Worm (Caenorhabditis elegans) whole organism, L3 larva: ENCODE data around the gene Y48B6A.5.

Source experiments
- nhr-23 ChIP-seq: fragments of 150-350 bp; optimal IDR thresholded peaks from 2 replicates; lab custom pipeline; 2014; ENCODE audit warnings: missing biosample characterization, missing genetic modification reagents, missing genetic modification characterization
- skn-1 ChIP-seq: fragments of 150-350 bp; optimal IDR thresholded peaks from 2 replicates; lab custom pipeline; 2014; ENCODE audit warnings: missing biosample characterization, missing genetic modification characterization

DNA sequence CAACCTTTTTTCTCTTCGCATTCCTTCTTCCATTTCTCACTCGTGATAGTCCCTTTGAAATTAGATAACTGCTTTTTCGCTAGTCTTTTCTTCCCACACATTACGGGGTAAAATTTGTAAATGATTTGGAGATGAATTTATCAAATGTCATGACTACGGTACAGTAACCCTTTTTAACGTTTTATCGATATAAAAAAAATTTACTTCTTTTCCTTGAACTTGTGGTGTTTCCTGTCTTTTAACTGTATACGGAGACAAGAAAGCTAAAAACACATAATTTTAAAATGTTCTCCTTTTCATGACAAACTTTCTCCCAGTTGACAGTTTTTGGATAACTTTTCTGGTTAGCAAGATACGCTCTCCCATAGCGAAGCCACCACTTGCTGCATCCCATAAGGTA is 25.0 kb downstream of the Y48B6A.5 start, which contains the start of gene W03H9.1:
- TF ChIP-seq nhr-23 (tag; lab: Kevin White, UChicago), result no peak
- TF ChIP-seq skn-1 (tag; lab: Kevin White, UChicago), result no peak
